Fruit fly (Drosophila melanogaster) whole organism, embryonic: ENCODE results near the gene ara.

Source experiments
- Antp ChIP-seq: fragments of 200-800 bp; sonication (Bioruptor generic); optimal IDR thresholded peaks from 3 replicates; lab custom pipeline; 2016; ENCODE audit warnings: missing biosample characterization, missing genetic modification characterization
- CG12071 ChIP-seq: fragments of 200-800 bp; sonication (Bioruptor generic); optimal IDR thresholded peaks from 3 replicates; lab custom pipeline; 2018; ENCODE audit warnings: missing biosample characterization, mild to moderate bottlenecking, missing genetic modification characterization
- CG12299 ChIP-seq: fragments of 200-800 bp; sonication (Bioruptor generic); optimal IDR thresholded peaks from 2 replicates; lab custom pipeline; 2018; ENCODE audit warnings: missing biosample characterization, mild to moderate bottlenecking, missing genetic modification characterization
- CG13287 ChIP-seq: fragments of 200-800 bp; sonication (Bioruptor generic); IDR thresholded peaks from 2 replicates; pipeline ENCODE4 v1.3.6; 2022; ENCODE audit warnings: missing biosample characterization, missing genetic modification characterization; ENCODE audit not compliant: partially characterized antibody
- CG17568 ChIP-seq: fragments of 200-800 bp; sonication (Bioruptor generic); optimal IDR thresholded peaks from 2 replicates; lab custom pipeline; 2018; ENCODE audit warnings: missing biosample characterization, mild to moderate bottlenecking, missing genetic modification characterization, moderate library complexity
- CG4282 ChIP-seq: fragments of 200-800 bp; sonication (Bioruptor generic); optimal IDR thresholded peaks from 2 replicates; lab custom pipeline; 2016; ENCODE audit warnings: missing biosample characterization, missing genetic modification characterization
- CG4404 ChIP-seq: fragments of 200-800 bp; sonication (Bioruptor generic); IDR thresholded peaks from 2 replicates; pipeline ENCODE4 v1.3.6; 2022; ENCODE audit warnings: missing biosample characterization, missing genetic modification characterization
- CG4730 ChIP-seq: fragments of 200-800 bp; sonication (Bioruptor generic); IDR thresholded peaks from 2 replicates; pipeline ENCODE4 v1.3.6; 2022; ENCODE audit warnings: missing biosample characterization, missing genetic modification characterization
- CG7372 ChIP-seq: fragments of 200-800 bp; sonication (Bioruptor generic); IDR thresholded peaks from 2 replicates; pipeline ENCODE4 v1.3.6; 2022; ENCODE audit warnings: missing biosample characterization, missing genetic modification characterization
- CG7963 ChIP-seq: fragments of 200-800 bp; sonication (Bioruptor generic); IDR thresholded peaks from 3 replicates; pipeline ENCODE4 v1.3.6; 2022; ENCODE audit warnings: missing biosample characterization, missing genetic modification characterization; ENCODE audit not compliant: partially characterized antibody
- CG8765 ChIP-seq: fragments of 200-800 bp; sonication (Bioruptor generic); IDR thresholded peaks from 2 replicates; pipeline ENCODE4 v1.3.6; 2022; ENCODE audit warnings: missing biosample characterization, missing genetic modification characterization
- CHES-1-like ChIP-seq: fragments of 200-800 bp; sonication (Bioruptor generic); optimal IDR thresholded peaks from 2 replicates; lab custom pipeline; 2016; ENCODE audit warnings: missing biosample characterization, missing genetic modification characterization
- CoRest ChIP-seq: fragments of 200-800 bp; sonication (Bioruptor generic); optimal IDR thresholded peaks from 3 replicates; lab custom pipeline; 2018; ENCODE audit warnings: missing biosample characterization, mild to moderate bottlenecking, missing genetic modification characterization, moderate library complexity
- D ChIP-seq, 2 experiments: fragments of 200-800 bp in 1 of 2; fragments of >200 bp in 1 of 2; sonication (Bioruptor generic) in 1 of 2; optimal IDR thresholded peaks; 2 replicates in 1 of 2; 3 replicates in 1 of 2; lab custom pipeline; 2017; ENCODE audit warnings: mild to moderate bottlenecking in 1 of 2, missing biosample characterization in 1 of 2, missing genetic modification characterization in 1 of 2, missing genetic modification reagents in 1 of 2
- D19A ChIP-seq: fragments of 200-800 bp; optimal IDR thresholded peaks from 3 replicates; lab custom pipeline; 2019; ENCODE audit warnings: missing biosample characterization, mild to moderate bottlenecking, missing genetic modification characterization, moderate library complexity
- H2.0 ChIP-seq: fragments of 200-800 bp; sonication (Bioruptor generic); IDR thresholded peaks from 2 replicates; pipeline ENCODE4 v1.3.6; 2022; ENCODE audit warnings: missing biosample characterization, missing genetic modification characterization
- Hr78 ChIP-seq, 2 experiments: fragments of 200-800 bp in 1 of 2; fragments of >200 bp in 1 of 2; sonication (Bioruptor generic) in 1 of 2; optimal IDR thresholded peaks; 2 replicates each; lab custom pipeline; 2017 to 2019; ENCODE audit warnings: missing biosample characterization in 2 of 2, missing genetic modification characterization in 2 of 2, mild to moderate bottlenecking in 1 of 2, moderate library complexity in 1 of 2
- Myb ChIP-seq: fragments of 200-800 bp; sonication (Bioruptor generic); optimal IDR thresholded peaks from 2 replicates; lab custom pipeline; 2016; ENCODE audit warnings: missing biosample characterization, missing genetic modification characterization
- Spps ChIP-seq: fragments of 200-800 bp; sonication (Bioruptor generic); optimal IDR thresholded peaks from 2 replicates; lab custom pipeline; 2018; ENCODE audit warnings: missing biosample characterization, mild to moderate bottlenecking, missing genetic modification characterization
- Xbp1 ChIP-seq: fragments of 200-800 bp; sonication (Bioruptor generic); optimal IDR thresholded peaks from 3 replicates; lab custom pipeline; 2016; ENCODE audit warnings: missing biosample characterization, mild to moderate bottlenecking, missing genetic modification characterization
- abd-A ChIP-seq: fragments of 200-800 bp; sonication (Bioruptor generic); optimal IDR thresholded peaks from 3 replicates; lab custom pipeline; 2019; ENCODE audit warnings: missing biosample characterization, mild to moderate bottlenecking, missing genetic modification characterization, moderate library complexity
- al ChIP-seq: fragments of 200-800 bp; sonication (Bioruptor generic); IDR thresholded peaks from 2 replicates; pipeline ENCODE4 v1.3.6; 2022; ENCODE audit warnings: missing biosample characterization, missing genetic modification characterization
- bbx ChIP-seq: fragments of 200-800 bp; sonication (Bioruptor generic); IDR thresholded peaks from 2 replicates; pipeline ENCODE4 v1.3.6; 2022; ENCODE audit warnings: missing biosample characterization, missing genetic modification characterization; ENCODE audit not compliant: partially characterized antibody
- bowl ChIP-seq: fragments of 200-800 bp; sonication (Bioruptor generic); IDR thresholded peaks from 2 replicates; pipeline ENCODE4 v1.3.6; 2022; ENCODE audit warnings: missing biosample characterization, missing genetic modification characterization
- bsh ChIP-seq, 2 experiments: fragments of 200-800 bp; sonication (Bioruptor generic); optimal IDR thresholded peaks; 2 replicates each; lab custom pipeline; 2017 to 2018; ENCODE audit warnings: mild to moderate bottlenecking in 2 of 2, missing biosample characterization in 2 of 2, missing genetic modification characterization in 2 of 2, moderate library complexity in 1 of 2
- cg ChIP-seq: fragments of 200-800 bp; sonication (Bioruptor generic); optimal IDR thresholded peaks from 3 replicates; lab custom pipeline; 2019; ENCODE audit warnings: missing biosample characterization, mild to moderate bottlenecking, missing genetic modification characterization, moderate library complexity
- chm ChIP-seq: fragments of 200-800 bp; sonication (Bioruptor generic); IDR thresholded peaks from 2 replicates; pipeline ENCODE4 v1.3.6; 2022; ENCODE audit warnings: missing biosample characterization, missing genetic modification characterization
- crol ChIP-seq: fragments of 200-800 bp; sonication (Bioruptor generic); IDR thresholded peaks from 2 replicates; pipeline ENCODE4 v1.3.6; 2022; ENCODE audit warnings: missing biosample characterization, missing genetic modification characterization
- dmrt11E ChIP-seq: fragments of 200-800 bp; sonication (Bioruptor generic); optimal IDR thresholded peaks from 3 replicates; lab custom pipeline; 2018; ENCODE audit warnings: missing biosample characterization, mild to moderate bottlenecking, missing genetic modification characterization, moderate library complexity
- eyg ChIP-seq: fragments of 200-800 bp; sonication (Bioruptor generic); optimal IDR thresholded peaks from 3 replicates; lab custom pipeline; 2016; ENCODE audit warnings: missing biosample characterization, missing genetic modification characterization
- ftz-f1 ChIP-seq: fragments of 200-800 bp; sonication (Bioruptor generic); optimal IDR thresholded peaks from 2 replicates; lab custom pipeline; 2016; ENCODE audit warnings: missing biosample characterization, missing genetic modification characterization
- gsb ChIP-seq: fragments of 200-800 bp; sonication (Bioruptor generic); IDR thresholded peaks from 2 replicates; pipeline ENCODE4 v1.3.6; 2022; ENCODE audit warnings: missing biosample characterization, missing genetic modification characterization
- ham ChIP-seq: fragments of 200-800 bp; sonication (Bioruptor generic); IDR thresholded peaks from 2 replicates; pipeline ENCODE4 v1.3.6; 2022; ENCODE audit warnings: missing biosample characterization, missing genetic modification characterization
- kni ChIP-seq: fragments of 200-800 bp; sonication (Bioruptor generic); optimal IDR thresholded peaks from 3 replicates; lab custom pipeline; 2017; ENCODE audit warnings: mild to moderate bottlenecking, missing biosample characterization, missing genetic modification reagents, missing genetic modification characterization
- nerfin-2 ChIP-seq: fragments of 200-800 bp; sonication (Bioruptor generic); IDR thresholded peaks from 2 replicates; pipeline ENCODE4 v1.3.6; 2022; ENCODE audit warnings: missing biosample characterization, missing genetic modification characterization; ENCODE audit not compliant: partially characterized antibody
- nom ChIP-seq: fragments of 200-800 bp; sonication (Bioruptor generic); optimal IDR thresholded peaks from 2 replicates; lab custom pipeline; 2017; ENCODE audit warnings: missing biosample characterization, missing genetic modification characterization, mild to moderate bottlenecking, moderate library complexity, missing genetic modification reagents
- pfk ChIP-seq: fragments of 200-800 bp; sonication (Bioruptor generic); optimal IDR thresholded peaks from 2 replicates; lab custom pipeline; 2018; ENCODE audit warnings: missing biosample characterization, mild to moderate bottlenecking, missing genetic modification characterization, moderate library complexity
- prd ChIP-seq, 3 experiments: fragments of >200 bp in 2 of 3; fragments of 200-800 bp in 1 of 3; sonication (Bioruptor generic) in 1 of 3; optimal IDR thresholded peaks in 2 of 3; IDR thresholded peaks in 1 of 3; 2 replicates in 2 of 3; 3 replicates in 1 of 3; pipeline versions ENCODE4 v1.3.6 to Lab custom; 2017 to 2022; ENCODE audit warnings: missing biosample characterization in 1 of 3, missing genetic modification characterization in 1 of 3
- pum ChIP-seq: fragments of 200-800 bp; sonication (Bioruptor generic); optimal IDR thresholded peaks from 2 replicates; lab custom pipeline; 2016; ENCODE audit warnings: missing biosample characterization, missing genetic modification characterization
- pzg ChIP-seq: fragments of 200-800 bp; sonication (Bioruptor generic); optimal IDR thresholded peaks from 3 replicates; lab custom pipeline; 2018; ENCODE audit warnings: missing biosample characterization, mild to moderate bottlenecking, missing genetic modification characterization, moderate library complexity
- salm ChIP-seq: fragments of 200-800 bp; sonication (Bioruptor generic); optimal IDR thresholded peaks from 2 replicates; lab custom pipeline; 2018; ENCODE audit warnings: missing biosample characterization, mild to moderate bottlenecking, missing genetic modification characterization
- sna ChIP-seq: fragments of 200-800 bp; sonication (Bioruptor generic); IDR thresholded peaks from 2 replicates; pipeline ENCODE4 v1.3.6; 2022; ENCODE audit warnings: missing biosample characterization, missing genetic modification characterization; ENCODE audit not compliant: partially characterized antibody
- tna ChIP-seq: fragments of 200-800 bp; sonication (Bioruptor generic); IDR thresholded peaks from 2 replicates; pipeline ENCODE4 v1.3.6; 2022; ENCODE audit warnings: missing biosample characterization, missing genetic modification characterization; ENCODE audit not compliant: partially characterized antibody
- trh ChIP-seq: fragments of 200-800 bp; sonication (Bioruptor generic); optimal IDR thresholded peaks from 2 replicates; lab custom pipeline; 2016; ENCODE audit warnings: missing biosample characterization, missing genetic modification characterization
- ttk ChIP-seq: fragments of 200-800 bp; sonication (Bioruptor generic); IDR thresholded peaks from 2 replicates; pipeline ENCODE4 v2.1.2; 2022; ENCODE audit warnings: missing biosample characterization, missing genetic modification characterization
- zen ChIP-seq: fragments of 200-800 bp; sonication (Bioruptor generic); optimal IDR thresholded peaks from 3 replicates; lab custom pipeline; 2018; ENCODE audit warnings: missing biosample characterization, mild to moderate bottlenecking, missing genetic modification characterization, moderate library complexity

The ara gene

dm6 chr3L:12609387-12609799 lies 28.9 kb downstream of the ara start, which contains the start of gene caup (continued):
- no peak for TF ChIP-seq bowl (GFP tag; lab: Robert Waterston, UW)
- peak; percentile 49 for TF ChIP-seq cg (GFP tag; lab: Kevin White, UChicago)
- TF ChIP-seq Antp (GFP tag; lab: Kevin White, UChicago), result no peak
- TF ChIP-seq crol (GFP tag; lab: Robert Waterston, UW), result peak; percentile 84
- TF ChIP-seq CHES-1-like (GFP tag; lab: Kevin White, UChicago), result no peak
- no peak for TF ChIP-seq ttk (GFP tag; lab: Robert Waterston, UW)
- 0 out of 2 replicates have a peak, but pooled peaks have one; percentile 44 for TF ChIP-seq bbx (GFP tag; lab: Robert Waterston, UW)
- TF ChIP-seq CG17568 (GFP tag; lab: Kevin White, UChicago), result no peak
- TF ChIP-seq pfk (GFP tag; lab: Kevin White, UChicago), result peak; percentile 11
- no peak for TF ChIP-seq prd (optimal IDR thresholded peaks at IDR 0.05; lab: Kevin White, UChicago)
- TF ChIP-seq prd (GFP tag; IDR thresholded peaks at IDR 0.05; lab: Robert Waterston, UW), result 0 out of 3 replicates have a peak, but pooled peaks have one; percentile 38
- peak; percentile 83 for TF ChIP-seq kni
- TF ChIP-seq ftz-f1, result peak; percentile 79
- TF ChIP-seq pum (GFP tag; lab: Kevin White, UChicago), result no peak
- no peak for TF ChIP-seq sna
- no peak for TF ChIP-seq CG12299 (tag; lab: Kevin White, UChicago)
- TF ChIP-seq abd-A (tag; lab: Kevin White, UChicago), result peak; percentile 60
- TF ChIP-seq CG8765, result 0 out of 2 replicates have a peak, but pooled peaks have one; percentile 24
- no peak for TF ChIP-seq pzg (GFP tag; lab: Kevin White, UChicago)
- no peak for TF ChIP-seq Hr78 (GFP tag; optimal IDR thresholded peaks at IDR 0.05; lab: Kevin White, UChicago)
- TF ChIP-seq tna (GFP tag; lab: Robert Waterston, UW), result peak; percentile 50; the same call in 1 of the 2 replicates
- TF ChIP-seq CG12071 (GFP tag; lab: Kevin White, UChicago), result peak; percentile 10
- TF ChIP-seq ham, result no peak
- no peak for TF ChIP-seq gsb (GFP tag; lab: Robert Waterston, UW)
- TF ChIP-seq eyg (GFP tag; lab: Kevin White, UChicago), result no peak
- peak; percentile 21; the same call in 1 of the 2 replicates for TF ChIP-seq chm (GFP tag; lab: Robert Waterston, UW)
- TF ChIP-seq D19A (tag; lab: Kevin White, UChicago), result no peak
- no peak for TF ChIP-seq Myb
- peak; percentile 86 for TF ChIP-seq D (optimal IDR thresholded peaks at IDR 0.05; lab: Kevin White, UChicago)
- TF ChIP-seq D (GFP tag; optimal IDR thresholded peaks at IDR 0.05; lab: Kevin White, UChicago), result peak; percentile 7
- TF ChIP-seq zen (tag; lab: Kevin White, UChicago), result peak; percentile 39
- no peak for TF ChIP-seq CG7372 (GFP tag; lab: Robert Waterston, UW)
- TF ChIP-seq CoRest (tag; lab: Kevin White, UChicago), result peak; percentile 60
- no peak for TF ChIP-seq CG4404 (GFP tag; lab: Robert Waterston, UW)
- TF ChIP-seq CG13287 (GFP tag; lab: Robert Waterston, UW), result no peak; the same call in 1 of the 2 replicates
- peak; percentile 48; the same call in 1 of the 2 replicates for TF ChIP-seq nerfin-2 (GFP tag; lab: Robert Waterston, UW)
- TF ChIP-seq Spps (tag; lab: Kevin White, UChicago), result no peak

dm6 chr3L:12615049-12615448 lies 34.6 kb downstream of the ara start:
- no peak for TF ChIP-seq H2.0
- no peak for TF ChIP-seq CG4730 (GFP tag; lab: Robert Waterston, UW)
- TF ChIP-seq CG7963 (GFP tag; lab: Robert Waterston, UW), result no peak
- no peak for TF ChIP-seq Xbp1 (GFP tag; lab: Kevin White, UChicago)
- TF ChIP-seq CG4282 (GFP tag; lab: Kevin White, UChicago), result no peak
- TF ChIP-seq nom (GFP tag; lab: Kevin White, UChicago), result peak; percentile 56
- TF ChIP-seq bsh (GFP tag; optimal IDR thresholded peaks at IDR 0.05; lab: Kevin White, UChicago), result peak in 1 of 2 experiments; percentile 6
- no peak for TF ChIP-seq dmrt11E (tag; lab: Kevin White, UChicago)
- no peak for TF ChIP-seq bbx (GFP tag; lab: Robert Waterston, UW)
- TF ChIP-seq salm, result no peak
- no peak for TF ChIP-seq al (GFP tag; lab: Robert Waterston, UW)
- no peak for TF ChIP-seq trh (GFP tag; lab: Kevin White, UChicago)
- TF ChIP-seq, all 482 proteins: peak for 2
